Worm (Caenorhabditis elegans): ENCODE data around the gene C02H6.3.

ce11 chrV:7357132-7357531 is 30.5 kb downstream of the C02H6.3 start, which contains the start of gene C03G6.6:
- TF ChIP-seq tbx-37 (GFP tag; conservative IDR thresholded peaks at IDR 0.05) (no peak), ama-1 (optimal IDR thresholded peaks at IDR 0.05) (no peak)

Data from whole organism, early embryonic.